Worm (Caenorhabditis elegans) whole organism, L4 larva: ENCODE data around the gene mec-17.

Experiments used
- R02D3.7 ChIP-seq: fragments of 150-350 bp; sonication (generic microtip); optimal IDR thresholded peaks from 3 replicates; lab custom pipeline; 2014; ENCODE audit warnings: missing biosample characterization, missing genetic modification characterization
- dpl-1 ChIP-seq: fragments of 150-350 bp; optimal IDR thresholded peaks from 2 replicates; lab custom pipeline; 2014; ENCODE audit warnings: missing biosample characterization, missing genetic modification reagents, missing genetic modification characterization
- lin-39 ChIP-seq: fragments of 150-350 bp; optimal IDR thresholded peaks from 2 replicates; lab custom pipeline; 2014; ENCODE audit warnings: missing biosample characterization, missing genetic modification reagents, missing genetic modification characterization
- madf-9 ChIP-seq: fragments of 200-800 bp; sonication (Bioruptor generic); conservative IDR thresholded peaks from 2 replicates; pipeline ENCODE4 v1.3.6; 2022; ENCODE audit warnings: missing genetic modification reagents, missing genetic modification characterization, missing compliant biosample characterization
- nhr-11 ChIP-seq: fragments of 150-350 bp; optimal IDR thresholded peaks from 2 replicates; lab custom pipeline; 2014; ENCODE audit warnings: missing biosample characterization, missing genetic modification characterization
- nhr-25 ChIP-seq: sonication (generic microtip); optimal IDR thresholded peaks from 2 replicates; lab custom pipeline; 2017; ENCODE audit warnings: missing genetic modification characterization, mild to moderate bottlenecking, missing compliant biosample characterization, antibody characterized with exemption, moderate library complexity, borderline replicate concordance; ENCODE audit not compliant: insufficient read depth
- nhr-28 ChIP-seq: fragments of 150-350 bp; optimal IDR thresholded peaks from 2 replicates; lab custom pipeline; 2014; ENCODE audit warnings: missing biosample characterization, missing genetic modification characterization
- nhr-6 ChIP-seq: fragments of 150-350 bp; optimal IDR thresholded peaks from 2 replicates; lab custom pipeline; 2014; ENCODE audit warnings: missing biosample characterization, missing genetic modification characterization
- nhr-76 ChIP-seq: fragments of 150-350 bp; optimal IDR thresholded peaks from 2 replicates; lab custom pipeline; 2014; ENCODE audit warnings: missing biosample characterization, missing genetic modification characterization
- zip-2 ChIP-seq: fragments of 150-350 bp; optimal IDR thresholded peaks from 2 replicates; lab custom pipeline; 2014; ENCODE audit warnings: missing biosample characterization, missing genetic modification characterization

DNA sequence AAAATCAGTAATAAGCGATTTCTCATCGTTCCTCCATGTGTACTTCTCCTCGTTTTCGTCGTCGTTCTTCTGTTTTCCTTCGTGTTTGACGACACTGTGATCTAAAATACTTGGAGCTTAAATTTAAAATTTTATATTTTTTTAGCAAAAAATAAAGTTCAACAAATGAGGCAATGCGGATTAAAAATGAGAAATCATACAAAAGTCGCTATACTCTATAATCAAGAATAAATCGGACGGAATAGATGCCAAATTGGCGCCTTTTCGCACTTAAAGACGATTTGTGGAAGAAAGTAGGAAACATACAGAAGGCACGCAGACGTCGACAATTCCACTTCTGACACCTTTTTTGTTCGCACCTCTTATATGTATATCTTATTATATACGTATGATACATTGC lies 17.0 kb upstream of the mec-17 start, which contains the start of gene rig-4:
- TF ChIP-seq nhr-28, result no peak
- no peak for TF ChIP-seq lin-39
- no peak for TF ChIP-seq nhr-25
- TF ChIP-seq dpl-1 (GFP tag; lab: Kevin White, UChicago), result no peak
- TF ChIP-seq nhr-76 (tag; lab: Kevin White, UChicago), result no peak
- no peak for TF ChIP-seq zip-2 (tag; lab: Kevin White, UChicago)
- no peak for TF ChIP-seq nhr-6 (tag; lab: Kevin White, UChicago)
- TF ChIP-seq madf-9, result no peak
- no peak for TF ChIP-seq nhr-11 (tag; lab: Kevin White, UChicago)
- no peak for TF ChIP-seq R02D3.7 (tag; lab: Kevin White, UChicago)
